Worm (Caenorhabditis elegans): Measurements from ENCODE around the gene hmit-1.3.

Gene hmit-1.3

ce11 chrIII:3493138-3493537 lies 26.3 kb downstream of the hmit-1.3 start, which contains the start of gene gly-14:
TSS of gene gly-14 (minus strand) at chrIII:3493238.
- no peak for TF ChIP-seq mxl-3 (GFP tag; optimal IDR thresholded peaks at IDR 0.05)
- no peak for TF ChIP-seq snpc-1.2 (GFP tag; IDR thresholded peaks at IDR 0.05)
- TF ChIP-seq daf-12 (tag; optimal IDR thresholded peaks at IDR 0.05): no peak

ce11 chrIII:3488224-3488623 lies 31.2 kb downstream of the hmit-1.3 start, which contains the start of gene C34C12.7:
TSS of gene C34C12.7 (minus strand) at chrIII:3488341.
- TF ChIP-seq ceh-28 (tag; optimal IDR thresholded peaks at IDR 0.05) (no peak), ceh-62 (tag; optimal IDR thresholded peaks at IDR 0.05) (no peak), lin-38 (GFP tag; IDR thresholded peaks at IDR 0.05) (no peak), nhr-237 (tag; optimal IDR thresholded peaks at IDR 0.05) (no peak), hlh-11 (tag; optimal IDR thresholded peaks at IDR 0.05) (no peak), nhr-28 (tag; optimal IDR thresholded peaks at IDR 0.05) (peak; percentile 13)

- TF ChIP-seq dpl-1 (GFP tag; optimal IDR thresholded peaks at IDR 0.05): no peak
Measured at ce11 chrIII:3487133-3487532, 32.3 kb downstream of the hmit-1.3 start.

ce11 chrIII:3486055-3486454 lies 33.4 kb downstream of the hmit-1.3 start:
- TF ChIP-seq tra-1 (GFP tag; IDR thresholded peaks at IDR 0.05) (0 out of 2 replicates have a peak, but pooled peaks have one; percentile 31), lsy-2 (tag; optimal IDR thresholded peaks at IDR 0.05) (peak in 1 of 2 experiments; percentile 12), nhr-28 (tag; optimal IDR thresholded peaks at IDR 0.05) (peak; percentile 71), dve-1 (tag; optimal IDR thresholded peaks at IDR 0.05; ENCODE audit: insufficient read depth) (peak; percentile 21), nhr-48 (tag; optimal IDR thresholded peaks at IDR 0.05) (peak; percentile 1), pqm-1 (tag; optimal IDR thresholded peaks at IDR 0.05) (no peak), vab-7 (GFP tag; IDR thresholded peaks at IDR 0.05) (no peak), dmd-6 (GFP tag; IDR thresholded peaks at IDR 0.05) (0 out of 2 replicates have a peak, but pooled peaks have one; percentile 9)

- TF ChIP-seq daf-16 (GFP tag; optimal IDR thresholded peaks at IDR 0.05) (no peak), daf-16 (tag; optimal IDR thresholded peaks at IDR 0.05) (no peak), aha-1 (tag) (peak; percentile 70), ceh-44 (GFP tag; IDR thresholded peaks at IDR 0.05) (0 out of 2 replicates have a peak, but pooled peaks have one; percentile 28), ceh-28 (tag; optimal IDR thresholded peaks at IDR 0.05) (no peak)
Measured at ce11 chrIII:3484995-3485394, 34.4 kb downstream of the hmit-1.3 start.

DNA sequence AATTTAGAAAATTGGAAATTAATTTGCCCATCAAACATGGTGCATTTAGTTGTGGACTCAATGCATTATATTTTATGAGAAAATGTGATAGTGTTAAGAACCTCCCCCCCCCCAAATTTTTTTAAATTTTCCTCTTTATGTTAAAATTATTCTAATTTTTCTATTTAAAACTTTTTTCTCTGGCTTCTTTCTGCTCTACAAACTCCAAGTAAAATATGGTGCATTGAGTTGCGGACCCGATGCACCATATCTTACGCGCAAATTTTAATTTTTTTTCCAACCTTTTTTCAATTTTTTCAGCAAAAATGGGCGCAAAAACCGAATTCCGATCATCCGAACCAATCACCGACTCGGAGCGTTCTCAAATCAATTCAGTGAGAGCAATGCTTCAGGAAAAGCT lies 37.1 kb downstream of the hmit-1.3 start, which contains the start of gene C34C12.6:
Gene C34C12.6 (plus strand): TSS at position 301 of the 400 bp plus-strand sequence.
- TF ChIP-seq set-16 (GFP tag; IDR thresholded peaks at IDR 0.05) (no peak), hmg-1.1 (GFP tag; IDR thresholded peaks at IDR 0.05) (no peak), Y48G9A.11 (GFP tag; IDR thresholded peaks at IDR 0.05) (no peak), egl-27 (tag; optimal IDR thresholded peaks at IDR 0.05) (no peak), nhr-10 (tag; optimal IDR thresholded peaks at IDR 0.05) (no peak), lin-38 (GFP tag; IDR thresholded peaks at IDR 0.05) (no peak), snpc-4 (tag; optimal IDR thresholded peaks at IDR 0.05) (no peak), dmd-8 (GFP tag; IDR thresholded peaks at IDR 0.05) (no peak), F26F4.8 (GFP tag; conservative IDR thresholded peaks at IDR 0.05) (no peak), lir-3 (tag; optimal IDR thresholded peaks at IDR 0.05) (no peak), D1046.2 (GFP tag; IDR thresholded peaks at IDR 0.05) (no peak), mes-2 (tag; optimal IDR thresholded peaks at IDR 0.05; ENCODE audit: poor library complexity, severe bottlenecking) (no peak)

Data from whole organism, L4 larva.